Fruit fly (Drosophila melanogaster) Kc167 (cell line): ENCODE results near the gene ND-30.

Source experiments
- Myc ChIP-seq: fragments of >200 bp; optimal IDR thresholded peaks from 2 replicates; lab custom pipeline; 2017; ENCODE audit warnings: missing external identifiers
- Sin3A ChIP-seq: fragments of >200 bp; optimal IDR thresholded peaks from 2 replicates; lab custom pipeline; 2018; ENCODE audit warnings: missing external identifiers
- h ChIP-seq: fragments of >200 bp; optimal IDR thresholded peaks from 3 replicates; lab custom pipeline; 2018; ENCODE audit warnings: missing external identifiers
- insv ChIP-seq: fragments of >200 bp; optimal IDR thresholded peaks from 3 replicates; lab custom pipeline; 2018; ENCODE audit warnings: missing external identifiers
- psq ChIP-seq: fragments of >200 bp; optimal IDR thresholded peaks from 2 replicates; lab custom pipeline; 2017; ENCODE audit warnings: missing external identifiers
- ttk ChIP-seq: sonication (Bioruptor generic); optimal IDR thresholded peaks from 2 replicates; lab custom pipeline; 2017; ENCODE audit warnings: missing external identifiers

The ND-30 gene

dm6 chr3L:3134064-3134545 lies 25.3 kb downstream of the ND-30 start:
- TF ChIP-seq Sin3A, result no peak
- no peak for TF ChIP-seq insv
- no peak for TF ChIP-seq h (lab: Kevin White, UChicago)
- no peak for TF ChIP-seq ttk (lab: Kevin White, UChicago)

- no peak for TF ChIP-seq psq (lab: Kevin White, UChicago)
- TF ChIP-seq Sin3A, result no peak
- TF ChIP-seq ttk (lab: Kevin White, UChicago), result no peak
- no peak for TF ChIP-seq h (lab: Kevin White, UChicago)
- TF ChIP-seq Myc (lab: Kevin White, UChicago), result no peak
- no peak for TF ChIP-seq insv
Observed at dm6 chr3L:3127544-3127943, 31.8 kb downstream of the ND-30 start, which contains the start of gene promL. TSS of gene promL (minus strand) at chr3L:3127724.

DNA sequence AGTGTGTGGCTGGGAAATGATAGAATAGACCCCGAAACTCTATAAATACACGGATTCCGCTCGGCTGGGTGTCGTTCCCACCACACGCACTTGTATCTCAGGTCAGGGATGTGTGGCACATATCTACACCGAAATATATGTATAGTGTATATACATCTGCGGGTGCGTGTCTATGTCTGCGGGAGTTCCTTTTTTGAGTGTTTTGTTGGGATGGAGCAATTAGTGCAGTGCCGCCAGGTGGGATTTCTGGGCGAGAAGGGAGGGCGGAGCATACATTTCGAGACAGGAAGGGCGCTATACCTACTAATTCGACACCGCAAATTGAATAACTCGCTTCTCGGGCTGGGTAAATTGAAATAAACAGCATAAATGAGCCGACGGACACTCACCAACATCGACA lies 32.9 kb downstream of the ND-30 start:
- no peak for TF ChIP-seq Sin3A
- no peak for TF ChIP-seq insv
- TF ChIP-seq h (lab: Kevin White, UChicago), result no peak
- no peak for TF ChIP-seq ttk (lab: Kevin White, UChicago)
- no peak for TF ChIP-seq Myc (lab: Kevin White, UChicago)
- TF ChIP-seq psq (lab: Kevin White, UChicago), result no peak

- TF ChIP-seq psq (lab: Kevin White, UChicago) (no peak), insv (no peak), Sin3A (no peak), ttk (lab: Kevin White, UChicago) (no peak), Myc (lab: Kevin White, UChicago) (no peak), h (lab: Kevin White, UChicago) (no peak)
Observed at dm6 chr3L:3125649-3126130, 33.7 kb downstream of the ND-30 start.

dm6 chr3L:3124939-3125648 lies 34.3 kb downstream of the ND-30 start:
- TF ChIP-seq Myc (lab: Kevin White, UChicago), result no peak
- no peak for TF ChIP-seq h (lab: Kevin White, UChicago)
- TF ChIP-seq psq (lab: Kevin White, UChicago), result no peak
- TF ChIP-seq Sin3A, result no peak
- no peak for TF ChIP-seq insv
- no peak for TF ChIP-seq ttk (lab: Kevin White, UChicago)

- no peak for TF ChIP-seq insv
- TF ChIP-seq Myc (lab: Kevin White, UChicago), result no peak
- no peak for TF ChIP-seq h (lab: Kevin White, UChicago)
- no peak for TF ChIP-seq ttk (lab: Kevin White, UChicago)
- no peak for TF ChIP-seq psq (lab: Kevin White, UChicago)
- TF ChIP-seq Sin3A, result no peak
Observed at dm6 chr3L:3124519-3124918, 34.9 kb downstream of the ND-30 start.

dm6 chr3L:3122688-3123316 lies 36.6 kb downstream of the ND-30 start:
- TF ChIP-seq psq (lab: Kevin White, UChicago) (no peak), h (lab: Kevin White, UChicago) (no peak), Myc (lab: Kevin White, UChicago) (no peak), ttk (lab: Kevin White, UChicago) (no peak), Sin3A (no peak), insv (no peak)

dm6 chr3L:3121769-3122432 lies 37.5 kb downstream of the ND-30 start:
- no peak for TF ChIP-seq ttk (lab: Kevin White, UChicago)
- TF ChIP-seq psq (lab: Kevin White, UChicago), result no peak
- TF ChIP-seq h (lab: Kevin White, UChicago), result no peak
- no peak for TF ChIP-seq insv
- no peak for TF ChIP-seq Myc (lab: Kevin White, UChicago)
- TF ChIP-seq Sin3A, result no peak

DNA sequence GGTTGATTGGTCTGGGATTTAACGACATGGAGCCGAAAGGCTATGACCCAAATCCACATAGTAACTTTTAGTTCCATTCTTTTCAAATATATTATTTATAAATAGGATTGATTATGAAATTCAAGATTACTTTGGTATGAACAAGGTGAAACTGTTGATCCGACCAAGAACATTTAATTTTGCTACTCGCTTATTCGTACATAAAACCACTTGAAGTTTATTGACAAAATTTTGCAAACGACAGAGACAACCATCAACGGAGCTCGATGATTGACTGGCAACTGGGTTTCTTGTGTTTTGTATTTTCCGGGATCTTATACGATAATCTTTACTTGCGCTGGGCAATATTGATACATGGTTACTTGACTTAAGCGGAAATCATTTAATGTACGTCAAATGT lies 45.0 kb downstream of the ND-30 start, which contains the start of gene CG45067:
Gene CG45067, minus strand, starts transcription at position 101 of the 400 bp plus-strand sequence.
- TF ChIP-seq psq (lab: Kevin White, UChicago), result no peak
- TF ChIP-seq insv, result no peak
- TF ChIP-seq Myc (lab: Kevin White, UChicago), result no peak

DNA sequence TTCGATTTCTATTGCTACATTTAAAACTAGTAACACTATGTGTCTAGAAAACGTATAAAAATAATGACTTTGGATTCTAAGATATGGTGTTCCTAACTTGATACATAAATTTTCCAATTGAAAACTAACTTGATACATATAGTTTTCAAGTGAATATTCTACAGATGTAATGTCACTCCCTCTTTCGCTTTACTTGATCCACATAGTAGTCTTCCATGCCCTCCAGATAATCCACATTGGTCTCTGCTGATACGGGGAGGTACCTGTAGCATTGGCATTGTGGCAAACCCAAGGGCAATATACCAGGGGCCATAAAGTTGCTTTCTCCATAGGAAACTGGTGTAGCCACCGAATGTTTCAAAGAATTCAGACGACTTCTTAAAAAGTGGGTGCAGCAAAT lies 48.3 kb downstream of the ND-30 start, which contains the start of gene CG45066:
Gene CG45066, minus strand, starts transcription at position 101 of the 400 bp plus-strand sequence.
- TF ChIP-seq psq (lab: Kevin White, UChicago) (no peak), insv (no peak), h (lab: Kevin White, UChicago) (no peak), Myc (lab: Kevin White, UChicago) (no peak), ttk (lab: Kevin White, UChicago) (no peak), Sin3A (no peak)

- no peak for TF ChIP-seq psq (lab: Kevin White, UChicago)
- TF ChIP-seq insv, result no peak
- no peak for TF ChIP-seq Myc (lab: Kevin White, UChicago)
- no peak for TF ChIP-seq ttk (lab: Kevin White, UChicago)
- no peak for TF ChIP-seq Sin3A
- TF ChIP-seq h (lab: Kevin White, UChicago), result no peak
Observed at dm6 chr3L:3109417-3110090, 49.8 kb downstream of the ND-30 start.
